Fruit fly (Drosophila melanogaster) whole organism, prepupa: Measurements from ENCODE around the gene CG4789.

Experiments
- Blimp-1 ChIP-seq: fragments of 200-800 bp; sonication (Bioruptor generic); optimal IDR thresholded peaks from 3 replicates; lab custom pipeline; 2017; ENCODE audit warnings: missing biosample characterization, missing genetic modification characterization, mild to moderate bottlenecking, moderate library complexity, missing genetic modification reagents
- CG10669 ChIP-seq: fragments of 200-800 bp; sonication (Bioruptor generic); optimal IDR thresholded peaks from 3 replicates; lab custom pipeline; 2018; ENCODE audit warnings: missing biosample characterization, mild to moderate bottlenecking, missing genetic modification characterization, moderate library complexity
- CG11294 ChIP-seq: fragments of 200-800 bp; sonication (Bioruptor generic); IDR thresholded peaks from 2 replicates; pipeline ENCODE4 v1.3.6; 2022; ENCODE audit warnings: missing biosample characterization, missing genetic modification characterization
- CG11902 ChIP-seq: fragments of 200-800 bp; sonication (Bioruptor generic); optimal IDR thresholded peaks from 3 replicates; lab custom pipeline; 2016; ENCODE audit warnings: missing biosample characterization, missing genetic modification characterization
- CG1621 ChIP-seq: fragments of 200-800 bp; sonication (Bioruptor generic); optimal IDR thresholded peaks from 3 replicates; lab custom pipeline; 2018; ENCODE audit warnings: missing biosample characterization, mild to moderate bottlenecking, missing genetic modification characterization
- CG34406 ChIP-seq: fragments of 200-800 bp; sonication (Bioruptor generic); optimal IDR thresholded peaks from 3 replicates; lab custom pipeline; 2016; ENCODE audit warnings: missing biosample characterization, missing genetic modification characterization
- CG3919 ChIP-seq: fragments of 200-800 bp; sonication (Bioruptor generic); optimal IDR thresholded peaks from 3 replicates; lab custom pipeline; 2016; ENCODE audit warnings: missing biosample characterization, missing genetic modification characterization
- CG6163 ChIP-seq: fragments of 200-800 bp; sonication (Bioruptor generic); IDR thresholded peaks from 3 replicates; pipeline ENCODE4 v1.3.6; 2022; ENCODE audit warnings: missing biosample characterization, missing genetic modification characterization
- CG6276 ChIP-seq: fragments of 200-800 bp; sonication (Bioruptor generic); optimal IDR thresholded peaks from 2 replicates; lab custom pipeline; 2017; ENCODE audit warnings: missing biosample characterization, mild to moderate bottlenecking, missing genetic modification characterization
- CG6808 ChIP-seq: fragments of 200-800 bp; sonication (Bioruptor generic); optimal IDR thresholded peaks from 3 replicates; lab custom pipeline; 2017; ENCODE audit warnings: missing biosample characterization, missing genetic modification characterization, mild to moderate bottlenecking, moderate library complexity, missing genetic modification reagents
- CG6854 ChIP-seq: fragments of 200-800 bp; sonication (Bioruptor generic); optimal IDR thresholded peaks from 2 replicates; lab custom pipeline; 2017; ENCODE audit warnings: missing biosample characterization, mild to moderate bottlenecking, missing genetic modification characterization
- CG8119 ChIP-seq: fragments of 200-800 bp; sonication (Bioruptor generic); IDR thresholded peaks from 3 replicates; pipeline ENCODE4 v1.3.6; 2022; ENCODE audit warnings: missing biosample characterization, missing genetic modification characterization
- Eip75B ChIP-seq: fragments of 200-800 bp; sonication (Bioruptor generic); optimal IDR thresholded peaks from 3 replicates; lab custom pipeline; 2016; ENCODE audit warnings: missing biosample characterization, missing genetic modification characterization
- Eip78C ChIP-seq: fragments of 200-800 bp; sonication (Bioruptor generic); peaks from one replicate; lab custom pipeline; 2016; ENCODE audit warnings: missing biosample characterization, missing genetic modification characterization
- Eip93F ChIP-seq: fragments of 200-800 bp; sonication (Bioruptor generic); optimal IDR thresholded peaks from 2 replicates; lab custom pipeline; 2016; ENCODE audit warnings: missing biosample characterization, mild to moderate bottlenecking, missing genetic modification characterization
- Ets21C ChIP-seq: fragments of 200-800 bp; sonication (Bioruptor generic); optimal IDR thresholded peaks from 3 replicates; lab custom pipeline; 2016; ENCODE audit warnings: missing biosample characterization, missing genetic modification characterization
- Hr38 ChIP-seq: sonication (Bioruptor generic); optimal IDR thresholded peaks from 2 replicates; lab custom pipeline; 2016; ENCODE audit warnings: missing biosample characterization, missing genetic modification characterization
- Lpt ChIP-seq: fragments of 200-800 bp; sonication (Bioruptor generic); optimal IDR thresholded peaks from 3 replicates; lab custom pipeline; 2016; ENCODE audit warnings: missing biosample characterization, missing genetic modification characterization
- Met ChIP-seq: fragments of 200-800 bp; sonication (Bioruptor generic); optimal IDR thresholded peaks from 3 replicates; lab custom pipeline; 2016; ENCODE audit warnings: missing biosample characterization, missing genetic modification characterization
- Smox ChIP-seq: fragments of 200-800 bp; sonication (Bioruptor generic); optimal IDR thresholded peaks from 3 replicates; lab custom pipeline; 2016; ENCODE audit warnings: missing biosample characterization, missing genetic modification characterization
- Sox14 ChIP-seq: fragments of 200-800 bp; sonication (Bioruptor generic); optimal IDR thresholded peaks from 3 replicates; lab custom pipeline; 2016; ENCODE audit warnings: missing biosample characterization, missing genetic modification characterization
- acj6 ChIP-seq: fragments of 200-800 bp; sonication (Bioruptor generic); optimal IDR thresholded peaks from 3 replicates; lab custom pipeline; 2016; ENCODE audit warnings: missing biosample characterization, missing genetic modification characterization
- dac ChIP-seq: fragments of 200-800 bp; sonication (Bioruptor generic); optimal IDR thresholded peaks from 2 replicates; lab custom pipeline; 2017; ENCODE audit warnings: missing biosample characterization, mild to moderate bottlenecking, missing genetic modification characterization
- eg ChIP-seq: fragments of 200-800 bp; sonication (Bioruptor generic); IDR thresholded peaks from 3 replicates; pipeline ENCODE4 v1.3.6; 2022; ENCODE audit warnings: missing biosample characterization, missing genetic modification characterization
- fkh ChIP-seq: fragments of 200-800 bp; sonication (Bioruptor generic); optimal IDR thresholded peaks from 3 replicates; lab custom pipeline; 2017; ENCODE audit warnings: missing biosample characterization, mild to moderate bottlenecking, missing genetic modification characterization, moderate library complexity
- net ChIP-seq: fragments of 200-800 bp; sonication (Bioruptor generic); optimal IDR thresholded peaks from 3 replicates; lab custom pipeline; 2016; ENCODE audit warnings: missing biosample characterization, missing genetic modification characterization
- salr ChIP-seq, 2 experiments: fragments of 200-800 bp; sonication (Bioruptor generic); optimal IDR thresholded peaks; 3 replicates each; lab custom pipeline; 2016 to 2018; ENCODE audit warnings: missing biosample characterization in 2 of 2, missing genetic modification characterization in 2 of 2, mild to moderate bottlenecking in 1 of 2
- spab ChIP-seq: fragments of 200-800 bp; sonication (Bioruptor generic); optimal IDR thresholded peaks from 2 replicates; lab custom pipeline; 2017; ENCODE audit warnings: missing biosample characterization, mild to moderate bottlenecking, missing genetic modification characterization, missing genetic modification reagents
- svp ChIP-seq: fragments of 200-800 bp; sonication (Bioruptor generic); peaks from one replicate; lab custom pipeline; 2016; ENCODE audit warnings: missing biosample characterization, missing genetic modification characterization
- topi ChIP-seq: fragments of 200-800 bp; sonication (Bioruptor generic); optimal IDR thresholded peaks from 3 replicates; lab custom pipeline; 2016; ENCODE audit warnings: missing biosample characterization, missing genetic modification characterization
- vri ChIP-seq: fragments of 200-800 bp; sonication (Bioruptor generic); optimal IDR thresholded peaks from 3 replicates; lab custom pipeline; 2016; ENCODE audit warnings: missing biosample characterization, mild to moderate bottlenecking, missing genetic modification characterization

CG4789 gene

DNA sequence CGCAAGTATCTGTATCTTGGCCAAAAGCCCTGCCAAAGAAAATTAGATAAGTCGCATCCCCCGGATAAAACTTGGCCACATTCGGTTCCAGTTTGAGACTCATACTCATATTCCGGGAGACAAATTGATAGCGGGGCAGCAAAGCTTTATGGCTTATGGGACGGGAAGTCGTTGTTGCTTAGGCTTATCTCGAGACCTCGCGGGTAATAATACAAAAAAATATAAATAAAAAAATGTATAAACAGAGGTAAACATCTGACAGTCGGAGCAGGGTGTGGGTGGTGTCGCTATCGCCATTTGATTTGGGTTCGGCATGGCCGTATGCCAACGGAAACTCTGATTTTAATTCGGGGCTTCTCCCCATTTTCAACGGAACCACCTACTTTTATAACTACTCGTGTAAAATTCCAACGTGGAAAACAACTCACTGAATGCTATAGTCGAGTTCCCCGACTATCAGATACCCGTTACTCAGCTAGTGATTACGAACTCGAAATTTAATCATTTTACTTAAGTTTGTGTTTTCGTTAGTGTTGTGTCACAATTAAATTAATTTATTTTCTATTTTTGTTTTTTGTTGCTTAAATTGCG lies 37.0 kb downstream of the CG4789 start:
- TF ChIP-seq Eip93F: peak; percentile 11
- TF ChIP-seq fkh (GFP tag; lab: Kevin White, UChicago): peak; percentile 31
- TF ChIP-seq Met (GFP tag; lab: Kevin White, UChicago): no peak
- no peak for TF ChIP-seq acj6 (GFP tag; lab: Kevin White, UChicago)
- TF ChIP-seq, all 60 proteins: peak for 2

dm6 chrX:16839033-16839432 lies 38.3 kb downstream of the CG4789 start:
- peak; percentile 11 for TF ChIP-seq Eip78C (GFP tag; lab: Kevin White, UChicago)
- peak; percentile 45; the same call in 1 of the 3 replicates for TF ChIP-seq eg (GFP tag; lab: Robert Waterston, UW)
- no peak for TF ChIP-seq CG10669 (GFP tag; lab: Kevin White, UChicago)
- 0 out of 3 replicates have a peak, but pooled peaks have one; percentile 13 for TF ChIP-seq CG6163 (GFP tag; lab: Robert Waterston, UW)
- no peak for TF ChIP-seq vri (GFP tag; lab: Kevin White, UChicago)
- TF ChIP-seq Hr38 (GFP tag; lab: Kevin White, UChicago): no peak
- TF ChIP-seq CG8119 (GFP tag; lab: Robert Waterston, UW): 0 out of 3 replicates have a peak, but pooled peaks have one; percentile 17
- peak; percentile 7 for TF ChIP-seq CG6276
- no peak for TF ChIP-seq CG1621 (tag; lab: Kevin White, UChicago)

DNA sequence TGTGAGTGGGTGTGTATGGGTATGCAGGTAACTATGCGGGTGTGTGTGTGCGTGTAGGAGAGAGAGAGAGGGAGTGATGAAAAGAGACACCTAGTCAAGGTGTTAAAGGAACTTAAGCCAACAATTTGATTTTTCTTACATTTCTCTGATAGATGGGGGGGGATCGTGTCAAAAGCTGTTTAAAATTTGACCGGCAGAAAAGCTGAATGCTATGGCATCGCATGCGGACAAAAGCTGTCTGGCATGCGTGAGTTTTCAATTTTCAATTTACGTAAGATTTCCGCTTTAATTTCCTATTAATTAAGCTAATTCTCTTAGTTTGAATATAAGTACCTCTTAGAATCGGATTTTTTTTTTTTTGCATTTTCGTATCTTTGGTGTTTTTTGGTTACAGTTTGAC lies 39.2 kb downstream of the CG4789 start:
- TF ChIP-seq Smox: no peak
- TF ChIP-seq CG11902 (GFP tag; lab: Kevin White, UChicago): no peak
- TF ChIP-seq CG1621 (tag; lab: Kevin White, UChicago): no peak
- no peak for TF ChIP-seq CG6854 (GFP tag; lab: Kevin White, UChicago)
- TF ChIP-seq Sox14 (GFP tag; lab: Kevin White, UChicago): no peak
- no peak for TF ChIP-seq vri (GFP tag; lab: Kevin White, UChicago)
- TF ChIP-seq Eip78C (GFP tag; lab: Kevin White, UChicago): no peak
- no peak for TF ChIP-seq salr (GFP tag; optimal IDR thresholded peaks at IDR 0.05; lab: Kevin White, UChicago)
- no peak for TF ChIP-seq Ets21C (GFP tag; lab: Kevin White, UChicago)
- no peak for TF ChIP-seq Blimp-1 (GFP tag; lab: Kevin White, UChicago)
- no peak for TF ChIP-seq dac (GFP tag; lab: Kevin White, UChicago)
- TF ChIP-seq CG3919 (GFP tag; lab: Kevin White, UChicago): no peak
- no peak for TF ChIP-seq spab (GFP tag; lab: Kevin White, UChicago)
- TF ChIP-seq CG6808 (GFP tag; lab: Kevin White, UChicago): no peak

DNA sequence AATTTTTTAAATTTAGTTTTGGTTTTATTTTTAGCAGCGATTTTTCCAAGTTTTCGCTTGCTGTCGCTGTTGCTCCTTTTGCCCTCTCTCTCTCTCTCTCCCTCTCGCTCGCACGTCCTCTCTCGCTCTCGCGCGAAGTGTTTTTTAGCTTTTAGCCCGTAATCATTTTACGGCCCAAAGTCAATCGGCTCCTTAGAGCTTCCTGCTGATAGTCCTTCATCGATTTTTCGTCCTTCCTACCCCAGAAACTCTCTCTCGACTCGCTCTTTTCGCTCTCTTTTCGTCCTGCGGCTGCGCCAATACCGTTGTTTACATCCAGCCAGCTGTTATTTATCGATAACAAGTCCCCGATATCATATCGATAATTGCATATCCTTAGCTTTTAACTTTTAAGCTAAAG lies 43.6 kb downstream of the CG4789 start, which contains the start of gene RSG7:
TSS of gene RSG7 (minus strand) at position 139 of the 400 bp plus-strand sequence.
- TF ChIP-seq Eip75B (GFP tag; lab: Kevin White, UChicago) (no peak), CG34406 (GFP tag; lab: Kevin White, UChicago) (no peak), CG10669 (GFP tag; lab: Kevin White, UChicago) (no peak), eg (GFP tag; lab: Robert Waterston, UW) (no peak), CG11294 (no peak), svp (GFP tag; lab: Kevin White, UChicago) (no peak), Lpt (GFP tag; lab: Kevin White, UChicago) (no peak), acj6 (GFP tag; lab: Kevin White, UChicago) (no peak)

- TF ChIP-seq topi (GFP tag; lab: Kevin White, UChicago) (no peak), Eip78C (GFP tag; lab: Kevin White, UChicago) (peak; percentile 24), svp (GFP tag; lab: Kevin White, UChicago) (peak; percentile 28), net (GFP tag; lab: Kevin White, UChicago) (no peak)
Observed at dm6 chrX:16846575-16846974, 45.8 kb downstream of the CG4789 start.
